Worm (Caenorhabditis elegans): ENCODE results near the gene C50E3.11.

Gene C50E3.11

ce11 chrV:7601443-7601842, 1.8 kb downstream of the C50E3.11 start, which contains the start of gene scl-26:
TSS of gene scl-26 (minus strand) at chrV:7601543.
- no peak for TF ChIP-seq ets-4 (tag; optimal IDR thresholded peaks at IDR 0.05)
- TF ChIP-seq K02D7.2 (tag; optimal IDR thresholded peaks at IDR 0.05) = no peak
- no peak for TF ChIP-seq sox-4 (tag; optimal IDR thresholded peaks at IDR 0.05)

DNA sequence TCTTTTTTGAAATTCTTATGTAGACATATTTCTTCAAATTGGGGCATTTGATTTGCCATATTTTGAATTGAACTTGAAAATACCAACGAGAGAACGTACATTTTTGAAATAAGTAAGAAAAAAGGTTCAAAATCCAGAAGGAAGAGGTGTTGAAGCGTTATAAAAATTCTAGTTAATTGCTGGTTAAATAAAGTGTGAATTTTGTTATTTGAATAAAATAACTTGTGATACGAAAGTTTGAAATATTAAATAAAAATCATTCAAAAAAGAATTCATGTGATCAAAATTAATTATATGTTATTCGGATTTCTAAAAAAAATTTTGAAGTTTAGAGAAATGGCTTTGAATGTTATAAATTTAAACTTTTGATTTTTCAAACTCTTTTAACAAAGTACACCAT, 3.1 kb downstream of the C50E3.11 start, which contains the start of gene C50E3.9:
C50E3.9 (minus strand) TSS at position 101 of the 400 bp plus-strand sequence.
- no peak for TF ChIP-seq ceh-9 (tag; optimal IDR thresholded peaks at IDR 0.05)
- no peak for TF ChIP-seq npax-4 (tag; optimal IDR thresholded peaks at IDR 0.05)
- no peak for TF ChIP-seq fkh-6 (tag; optimal IDR thresholded peaks at IDR 0.05)
- no peak for TF ChIP-seq dmd-4 (tag; optimal IDR thresholded peaks at IDR 0.05; ENCODE audit: borderline replicate concordance)
- TF ChIP-seq hlh-13 (GFP tag; optimal IDR thresholded peaks at IDR 0.05) = no peak

DNA sequence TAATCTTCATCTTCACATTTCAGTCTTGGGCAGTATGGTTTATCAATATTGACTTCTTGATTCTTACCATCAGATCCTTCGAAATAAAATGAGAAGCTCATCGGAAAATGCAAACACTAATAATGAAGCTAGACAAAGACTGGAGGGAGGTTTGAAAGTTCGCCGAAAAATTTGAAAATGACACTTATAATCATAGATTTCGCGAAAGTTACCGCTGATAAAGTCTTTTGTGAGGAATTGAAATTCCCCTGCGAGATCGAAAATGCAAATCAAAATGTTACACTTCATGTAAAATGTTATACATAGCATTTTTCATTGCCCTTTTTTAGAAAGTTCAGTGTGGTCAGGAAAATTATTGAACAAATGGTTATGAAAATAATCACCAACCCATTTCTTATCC, 5.0 kb downstream of the C50E3.11 start, which contains the start of gene C50E3.7:
C50E3.7 (minus strand) TSS at position 101 of the 400 bp plus-strand sequence.
- no peak for TF ChIP-seq unc-55 (GFP tag; optimal IDR thresholded peaks at IDR 0.05)
- TF ChIP-seq ceh-22 (tag; optimal IDR thresholded peaks at IDR 0.05) = no peak
- TF ChIP-seq pros-1 (tag; optimal IDR thresholded peaks at IDR 0.05) = no peak
- no peak for TF ChIP-seq sox-2 (GFP tag; IDR thresholded peaks at IDR 0.05)
- no peak for TF ChIP-seq hlh-15 (tag; optimal IDR thresholded peaks at IDR 0.05)
- no peak for TF ChIP-seq unc-42 (tag; optimal IDR thresholded peaks at IDR 0.05)
- no peak for TF ChIP-seq dmd-4 (tag; optimal IDR thresholded peaks at IDR 0.05; ENCODE audit: borderline replicate concordance)
- TF ChIP-seq npax-4 (tag; optimal IDR thresholded peaks at IDR 0.05) = no peak
- TF ChIP-seq che-1 (tag; optimal IDR thresholded peaks at IDR 0.05) = no peak
- no peak for TF ChIP-seq Y22D7AL.16 (tag; optimal IDR thresholded peaks at IDR 0.05)
- no peak for TF ChIP-seq lin-11 (tag; optimal IDR thresholded peaks at IDR 0.05)
- no peak for TF ChIP-seq hlh-13 (GFP tag; optimal IDR thresholded peaks at IDR 0.05)

- no peak for TF ChIP-seq pax-1 (tag; optimal IDR thresholded peaks at IDR 0.05)
- TF ChIP-seq nhr-232 (tag; optimal IDR thresholded peaks at IDR 0.05) = no peak
- TF ChIP-seq F13H6.1 (tag; optimal IDR thresholded peaks at IDR 0.05) = no peak
Observed at ce11 chrV:7595132-7595531, 8.2 kb downstream of the C50E3.11 start.

DNA sequence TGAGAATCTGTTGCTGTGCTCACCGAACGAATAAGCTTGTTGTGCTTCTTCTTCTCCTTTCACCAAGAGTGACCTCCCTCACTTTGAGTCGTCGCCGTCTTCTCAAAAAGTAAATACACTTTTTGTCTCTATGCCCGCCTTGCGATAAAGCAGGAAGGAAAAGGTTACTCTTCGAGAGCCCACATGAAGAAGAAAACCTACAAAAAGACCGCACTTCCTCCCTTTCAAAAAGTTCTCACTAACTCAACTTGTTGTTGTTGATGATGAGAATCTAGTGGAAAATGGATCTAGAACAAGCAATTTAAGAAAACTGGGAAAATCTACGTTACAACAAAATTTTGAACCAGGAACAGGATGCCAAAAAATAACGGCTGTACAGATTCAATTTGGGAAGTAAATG, 12.8 kb downstream of the C50E3.11 start, which contains the start of gene C50E3.6:
C50E3.6 (minus strand) TSS at position 101 of the 400 bp plus-strand sequence.
- TF ChIP-seq nhr-11 (tag; optimal IDR thresholded peaks at IDR 0.05) = no peak
- TF ChIP-seq T23F11.4 (GFP tag; optimal IDR thresholded peaks at IDR 0.05) = no peak
- TF ChIP-seq unc-55 (GFP tag; optimal IDR thresholded peaks at IDR 0.05) = no peak
- TF ChIP-seq ceh-45 (GFP tag; IDR thresholded peaks at IDR 0.05) = no peak
- no peak for TF ChIP-seq nhr-232 (tag; optimal IDR thresholded peaks at IDR 0.05)
- no peak for TF ChIP-seq unc-3 (GFP tag; conservative IDR thresholded peaks at IDR 0.05)
- no peak for TF ChIP-seq unc-3 (tag; optimal IDR thresholded peaks at IDR 0.05)
- no peak for TF ChIP-seq dve-1 (tag; optimal IDR thresholded peaks at IDR 0.05)
- no peak for TF ChIP-seq pha-2 (tag; optimal IDR thresholded peaks at IDR 0.05)
- TF ChIP-seq pqm-1 (tag; optimal IDR thresholded peaks at IDR 0.05) = no peak
- TF ChIP-seq ceh-14 (tag; optimal IDR thresholded peaks at IDR 0.05) = no peak
- TF ChIP-seq ceh-18 (tag; optimal IDR thresholded peaks at IDR 0.05) = no peak
- TF ChIP-seq rnt-1 (tag; optimal IDR thresholded peaks at IDR 0.05) = no peak
- no peak for TF ChIP-seq tbx-7 (tag; optimal IDR thresholded peaks at IDR 0.05)
- TF ChIP-seq ceh-48 (tag; optimal IDR thresholded peaks at IDR 0.05) = no peak
- no peak for TF ChIP-seq K02D7.2 (tag; optimal IDR thresholded peaks at IDR 0.05)
- TF ChIP-seq elt-2 (tag; optimal IDR thresholded peaks at IDR 0.05) = no peak
- no peak for TF ChIP-seq ceh-31 (tag; optimal IDR thresholded peaks at IDR 0.05)
